Fruit fly (Drosophila melanogaster): ENCODE measurements around the gene CG33322.

DNA sequence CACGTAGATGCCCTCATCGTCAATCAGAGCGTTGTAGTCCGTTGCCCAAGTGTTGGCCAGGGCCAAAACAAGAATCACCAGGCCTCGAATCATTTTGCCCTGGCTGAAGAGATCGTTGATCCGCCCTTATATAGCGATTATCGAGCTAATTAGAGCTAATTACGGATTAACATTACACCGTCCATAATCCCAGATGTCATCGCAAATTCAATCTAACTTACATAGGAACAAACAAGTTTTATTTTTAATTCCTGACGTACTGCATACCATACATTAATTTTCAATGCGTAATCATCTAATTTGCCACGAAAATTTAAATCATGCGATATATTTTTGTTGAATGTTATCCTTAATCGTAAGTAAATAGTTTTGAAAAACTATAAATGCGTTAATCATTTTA lies 1.1 kb upstream of the CG33322 start, which contains the start of gene CheB38b:
- TF ChIP-seq Dll (optimal IDR thresholded peaks at IDR 0.05) (no peak), CG8478 (optimal IDR thresholded peaks at IDR 0.05) (no peak), EcR (GFP tag; optimal IDR thresholded peaks at IDR 0.05) (no peak), psq (optimal IDR thresholded peaks at IDR 0.05) (no peak), pan (optimal IDR thresholded peaks at IDR 0.05) (no peak), usp (GFP tag; optimal IDR thresholded peaks at IDR 0.05) (no peak)
